Worm (Caenorhabditis elegans) whole organism, L1 larva: ENCODE results near the gene C06A6.7.

Source experiments
- ama-1 ChIP-seq: fragments of 150-350 bp; optimal IDR thresholded peaks from 2 replicates; lab custom pipeline; 2014
- pqm-1 ChIP-seq: sonication (generic microtip); optimal IDR thresholded peaks from 3 replicates; lab custom pipeline; 2017; ENCODE audit warnings: missing biosample characterization, missing genetic modification characterization
- snpc-4 ChIP-seq: fragments of 150-350 bp; optimal IDR thresholded peaks from 2 replicates; lab custom pipeline; 2014; ENCODE audit warnings: missing biosample characterization, missing genetic modification characterization
- ztf-4 ChIP-seq: fragments of 150-350 bp; optimal IDR thresholded peaks from 2 replicates; lab custom pipeline; 2014; ENCODE audit warnings: missing biosample characterization, missing genetic modification characterization

- TF ChIP-seq pqm-1 (tag; lab: Kevin White, UChicago) (no peak), ztf-4 (no peak), snpc-4 (tag; lab: Kevin White, UChicago) (no peak), ama-1 (lab: Kevin White, UChicago) (no peak)
Measured at ce11 chrIV:7796432-7797113, 41.8 kb downstream of the C06A6.7 start, which contains the start of gene sgo-1.
